Worm (Caenorhabditis elegans): ENCODE measurements around the gene R09E12.9.

R09E12.9 gene

DNA sequence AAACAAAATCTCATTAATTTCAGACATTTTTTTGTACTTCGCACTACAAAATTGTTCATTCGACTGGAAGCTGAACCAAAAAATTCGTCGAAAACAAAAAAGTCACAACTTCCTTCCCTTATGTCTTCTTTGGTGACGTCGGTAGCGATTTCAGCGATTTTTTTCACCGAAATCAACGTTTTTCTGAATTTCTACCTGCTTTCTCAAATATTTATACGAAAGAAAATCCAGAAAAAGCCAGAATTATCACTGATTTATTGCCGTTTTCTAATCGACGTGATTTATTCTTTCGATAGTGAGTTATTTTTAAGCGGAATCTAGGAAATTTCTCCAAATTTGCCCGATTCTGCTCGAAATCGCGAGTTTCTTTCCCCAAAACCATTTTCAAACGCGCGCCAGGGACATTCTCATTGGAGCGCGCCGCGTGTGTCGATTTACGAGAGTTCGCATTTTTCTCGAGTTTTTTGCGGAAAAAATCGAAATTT is 2.5 kb upstream of the R09E12.9 start, which contains the start of gene srbc-58 (continued):
- TF ChIP-seq ceh-90 (tag; optimal IDR thresholded peaks at IDR 0.05) (no peak), unc-62 (GFP tag; optimal IDR thresholded peaks at IDR 0.05) (no peak), lir-3 (tag; optimal IDR thresholded peaks at IDR 0.05; ENCODE audit: poor library complexity) (no peak), pax-3 (tag; optimal IDR thresholded peaks at IDR 0.05) (no peak), sptf-1 (tag; optimal IDR thresholded peaks at IDR 0.05) (no peak), rnt-1 (tag; optimal IDR thresholded peaks at IDR 0.05) (no peak), lsy-2 (tag; optimal IDR thresholded peaks at IDR 0.05) (peak in 1 of 2 experiments; percentile 11), egl-27 (tag; optimal IDR thresholded peaks at IDR 0.05) (no peak)

DNA sequence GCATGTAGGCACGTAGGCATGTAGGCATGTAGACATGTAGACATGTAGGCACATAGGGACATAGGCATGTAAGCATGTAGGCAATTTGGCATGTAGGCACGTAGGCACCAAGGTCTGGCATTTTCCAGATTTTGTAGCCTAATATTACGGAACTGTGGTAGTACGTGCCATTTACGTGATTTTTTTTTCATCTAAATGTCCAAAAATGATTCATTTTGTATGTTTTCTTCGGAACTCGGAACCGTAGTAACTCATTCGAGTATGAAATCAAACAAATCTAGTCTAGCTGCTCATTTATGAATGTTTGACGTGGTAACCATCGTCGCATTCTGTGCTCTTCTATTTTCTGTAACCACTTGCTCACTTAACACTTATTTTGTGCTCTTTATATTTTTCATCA is 939 bp downstream of the R09E12.9 start, which contains the start of gene srbc-59:
srbc-59 (plus strand) TSS at position 301 of the 400 bp plus-strand sequence.
- no peak for TF ChIP-seq hpl-2 (GFP tag; optimal IDR thresholded peaks at IDR 0.05)
- TF ChIP-seq vab-15 (tag; optimal IDR thresholded peaks at IDR 0.05): no peak
- no peak for TF ChIP-seq snpc-4 (tag; optimal IDR thresholded peaks at IDR 0.05)
- no peak for TF ChIP-seq dsc-1 (tag; optimal IDR thresholded peaks at IDR 0.05)
- TF ChIP-seq ceh-82 (tag; optimal IDR thresholded peaks at IDR 0.05): no peak
- TF ChIP-seq lin-39 (tag; optimal IDR thresholded peaks at IDR 0.05): no peak
- TF ChIP-seq snu-23 (GFP tag; optimal IDR thresholded peaks at IDR 0.05): no peak
- no peak for TF ChIP-seq mdl-1 (tag; optimal IDR thresholded peaks at IDR 0.05)
- TF ChIP-seq C04F5.9 (tag; optimal IDR thresholded peaks at IDR 0.05): no peak
- TF ChIP-seq C34B4.2 (tag; optimal IDR thresholded peaks at IDR 0.05): no peak
- no peak for TF ChIP-seq mab-9 (GFP tag; IDR thresholded peaks at IDR 0.05)
- no peak for TF ChIP-seq nhr-12 (tag; optimal IDR thresholded peaks at IDR 0.05)
- no peak for TF ChIP-seq blmp-1 (tag; optimal IDR thresholded peaks at IDR 0.05)
- TF ChIP-seq efl-1 (optimal IDR thresholded peaks at IDR 0.05): no peak
- no peak for TF ChIP-seq efl-1 (GFP tag; optimal IDR thresholded peaks at IDR 0.05 in 1 of 2)

DNA sequence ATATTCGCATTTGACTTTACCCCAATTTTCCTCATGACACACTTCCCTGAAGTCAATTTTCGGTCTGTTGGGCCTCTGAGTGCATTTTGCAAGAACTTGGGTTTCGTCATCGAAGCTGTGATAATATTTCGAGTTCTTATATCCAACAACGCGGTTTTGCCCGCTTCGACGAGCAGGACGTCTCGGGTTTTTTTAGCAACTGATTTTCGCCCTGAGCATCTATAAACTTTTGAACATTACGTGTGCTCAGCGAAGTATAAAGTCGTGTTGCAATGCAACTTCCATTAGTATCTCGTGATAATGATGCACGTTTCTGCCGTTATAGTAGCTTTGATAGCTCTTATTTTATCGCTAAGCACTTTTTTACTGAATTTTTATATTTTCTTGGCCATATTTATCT is 2.6 kb downstream of the R09E12.9 start, which contains the start of gene srbc-60:
srbc-60 (plus strand) TSS at position 301 of the 400 bp plus-strand sequence.
- peak; percentile 18 for TF ChIP-seq fkh-8 (tag; optimal IDR thresholded peaks at IDR 0.05)
- TF ChIP-seq snpc-4 (tag; optimal IDR thresholded peaks at IDR 0.05): no peak

- TF ChIP-seq C16A3.4 (tag; optimal IDR thresholded peaks at IDR 0.05): no peak
- TF ChIP-seq dsc-1 (tag; optimal IDR thresholded peaks at IDR 0.05): peak; percentile 40
Observed at ce11 chrV:782432-782831, 5.0 kb downstream of the R09E12.9 start, which contains the start of gene srab-16. srab-16 (plus strand) TSS chrV:782732.

DNA sequence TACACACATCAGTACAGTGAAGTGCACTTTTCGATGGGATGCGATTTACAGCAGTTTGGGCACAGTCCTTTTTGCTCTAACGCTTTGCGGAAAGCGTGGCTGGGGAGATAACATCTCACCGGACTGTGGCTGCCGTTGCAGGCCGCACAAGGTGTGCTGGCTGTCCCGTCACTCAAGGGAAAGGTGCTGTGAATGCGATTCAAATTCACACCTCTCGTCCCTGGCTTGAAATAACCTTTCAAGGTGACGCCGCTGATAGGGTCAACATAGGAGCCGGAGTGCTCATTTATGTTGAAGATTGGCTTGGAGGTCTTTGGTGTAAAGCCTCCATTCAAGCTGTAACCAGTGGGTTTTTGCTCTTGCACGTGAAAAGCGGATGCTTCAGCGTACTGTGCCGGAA is 16.7 kb downstream of the R09E12.9 start:
- TF ChIP-seq nhr-237 (tag; optimal IDR thresholded peaks at IDR 0.05) (no peak), sox-4 (tag; optimal IDR thresholded peaks at IDR 0.05) (no peak), aha-1 (tag; optimal IDR thresholded peaks at IDR 0.05) (no peak), hlh-17 (GFP tag; optimal IDR thresholded peaks at IDR 0.05; ENCODE audit: borderline replicate concordance) (no peak), fos-1 (tag; optimal IDR thresholded peaks at IDR 0.05) (no peak)

DNA sequence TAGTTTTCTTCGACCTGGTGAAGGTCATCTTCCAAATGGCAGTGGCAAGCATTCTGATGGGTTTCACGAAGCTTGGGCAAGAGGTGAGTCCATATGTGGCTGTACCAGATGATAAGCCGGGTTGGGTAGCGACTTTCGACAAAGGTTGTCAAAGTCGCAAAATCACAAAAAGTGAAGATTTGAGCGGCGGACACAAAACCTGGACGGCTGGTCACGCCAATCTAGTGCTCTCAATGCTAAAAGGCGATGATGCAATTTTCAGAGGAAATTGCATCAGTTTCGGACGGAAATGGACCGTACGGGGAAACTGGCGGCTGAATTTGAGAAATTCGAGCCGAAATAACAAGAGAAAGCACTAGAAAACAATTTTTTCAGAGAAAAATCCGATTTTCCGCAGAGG is 19.8 kb downstream of the R09E12.9 start:
- TF ChIP-seq efl-3 (GFP tag; optimal IDR thresholded peaks at IDR 0.05) (no peak), efl-1 (optimal IDR thresholded peaks at IDR 0.05) (no peak), efl-1 (GFP tag; optimal IDR thresholded peaks at IDR 0.05 in 1 of 2) (no peak), tbx-2 (tag; optimal IDR thresholded peaks at IDR 0.05) (no peak), nhr-237 (tag; optimal IDR thresholded peaks at IDR 0.05) (no peak)

Measured in whole organism, L1 larva.